Fruit fly (Drosophila melanogaster): ENCODE results near the gene Hr39.
A peak's percentile ranks its signal among the peaks of the same experiment; 100 is the strongest.

The Hr39 gene

dm6 chr2L:21214961-21215362 lies 22.1 kb upstream of the Hr39 start (continued):
- TF ChIP-seq Hnf4 (GFP tag; optimal IDR thresholded peaks at IDR 0.05), result peak; percentile 93
- TF ChIP-seq ey (GFP tag; optimal IDR thresholded peaks at IDR 0.05), result peak; percentile 65
- TF ChIP-seq Sp1 (GFP tag; optimal IDR thresholded peaks at IDR 0.05), result no peak
- TF ChIP-seq sv (GFP tag; optimal IDR thresholded peaks at IDR 0.05), result peak; percentile 13
- TF ChIP-seq psq (GFP tag; optimal IDR thresholded peaks at IDR 0.05), result peak; percentile 43
- peak; percentile 46 for TF ChIP-seq HLH106 (tag; optimal IDR thresholded peaks at IDR 0.05)
- peak; percentile 49 for TF ChIP-seq brk (GFP tag; optimal IDR thresholded peaks at IDR 0.05)

- TF ChIP-seq Rel (GFP tag; optimal IDR thresholded peaks at IDR 0.05) (no peak), Rel (tag; optimal IDR thresholded peaks at IDR 0.05) (peak; percentile 72), Vsx2 (GFP tag; optimal IDR thresholded peaks at IDR 0.05; ENCODE audit: partially characterized antibody) (peak; percentile 30), Sp1 (GFP tag; optimal IDR thresholded peaks at IDR 0.05) (no peak)
Observed at dm6 chr2L:21218240-21218911, 18.7 kb upstream of the Hr39 start, which contains the start of gene CG8679. TSS of gene CG8679 (minus strand) at chr2L:21218544.

- TF ChIP-seq sage (GFP tag; optimal IDR thresholded peaks at IDR 0.05) (peak; percentile 14), woc (GFP tag; optimal IDR thresholded peaks at IDR 0.05) (no peak), CG32264 (GFP tag; optimal IDR thresholded peaks at IDR 0.05) (no peak), dmrt93B (GFP tag; optimal IDR thresholded peaks at IDR 0.05) (no peak), ey (GFP tag; optimal IDR thresholded peaks at IDR 0.05) (no peak), usp (GFP tag; optimal IDR thresholded peaks at IDR 0.05) (no peak), GATAd (GFP tag; optimal IDR thresholded peaks at IDR 0.05) (no peak), fru (GFP tag; optimal IDR thresholded peaks at IDR 0.05) (no peak), sv (GFP tag; optimal IDR thresholded peaks at IDR 0.05) (no peak), psq (GFP tag; optimal IDR thresholded peaks at IDR 0.05) (no peak), Sp1 (GFP tag; optimal IDR thresholded peaks at IDR 0.05) (no peak), Dif (GFP tag; optimal IDR thresholded peaks at IDR 0.05; ENCODE audit: partially characterized antibody) (no peak), Hr83 (GFP tag; optimal IDR thresholded peaks at IDR 0.05; ENCODE audit: poor library complexity, severe bottlenecking) (no peak), br (GFP tag; optimal IDR thresholded peaks at IDR 0.05) (no peak), pan (optimal IDR thresholded peaks at IDR 0.05) (no peak), Dfd (GFP tag; optimal IDR thresholded peaks at IDR 0.05) (no peak), dl (GFP tag; optimal IDR thresholded peaks at IDR 0.05; ENCODE audit: insufficient read depth in 1 of 2, partially characterized antibody in 2 of 2) (no peak), tai (GFP tag; optimal IDR thresholded peaks at IDR 0.05) (no peak), Abd-B (GFP tag; optimal IDR thresholded peaks at IDR 0.05) (no peak), Rel (GFP tag; optimal IDR thresholded peaks at IDR 0.05) (no peak), Rel (tag; optimal IDR thresholded peaks at IDR 0.05) (no peak), h (GFP tag; optimal IDR thresholded peaks at IDR 0.05) (peak; percentile 29), jim (GFP tag; optimal IDR thresholded peaks at IDR 0.05) (no peak), brk (GFP tag; optimal IDR thresholded peaks at IDR 0.05) (peak; percentile 35), N (GFP tag; optimal IDR thresholded peaks at IDR 0.05) (no peak), rgr (GFP tag; optimal IDR thresholded peaks at IDR 0.05) (no peak), OdsH (GFP tag; optimal IDR thresholded peaks at IDR 0.05) (no peak), lola (GFP tag; optimal IDR thresholded peaks at IDR 0.05) (no peak), Mio (GFP tag; optimal IDR thresholded peaks at IDR 0.05) (no peak), dsf (GFP tag; optimal IDR thresholded peaks at IDR 0.05; ENCODE audit: borderline replicate concordance) (no peak), foxo (GFP tag; optimal IDR thresholded peaks at IDR 0.05) (no peak), Hnf4 (GFP tag; optimal IDR thresholded peaks at IDR 0.05) (no peak), Myc (optimal IDR thresholded peaks at IDR 0.05) (no peak), Jra (GFP tag; optimal IDR thresholded peaks at IDR 0.05) (no peak), HLH106 (tag; optimal IDR thresholded peaks at IDR 0.05) (no peak), CrebA (GFP tag; optimal IDR thresholded peaks at IDR 0.05; ENCODE audit: borderline replicate concordance) (no peak), Vsx2 (GFP tag; optimal IDR thresholded peaks at IDR 0.05; ENCODE audit: partially characterized antibody) (peak; percentile 4)
Observed at dm6 chr2L:21218912-21219246, 18.2 kb upstream of the Hr39 start.

All from whole organism, wandering third instar larva.